Fruit fly (Drosophila melanogaster): ENCODE results near the gene CG44094.
A peak's percentile ranks its signal among the peaks of the same experiment; 100 is the strongest.

CG44094 gene

dm6 chr3R:14597935-14598424 lies 21.6 kb upstream of the CG44094 start:
- TF ChIP-seq Abd-B (GFP tag; optimal IDR thresholded peaks at IDR 0.05) = no peak
- no peak for TF ChIP-seq ey (GFP tag; optimal IDR thresholded peaks at IDR 0.05)
- TF ChIP-seq brk (GFP tag; optimal IDR thresholded peaks at IDR 0.05) = no peak
- no peak for TF ChIP-seq Mio (GFP tag; optimal IDR thresholded peaks at IDR 0.05)
- no peak for TF ChIP-seq usp (GFP tag; optimal IDR thresholded peaks at IDR 0.05)
- TF ChIP-seq woc (GFP tag; optimal IDR thresholded peaks at IDR 0.05) = no peak
- no peak for TF ChIP-seq Rel (GFP tag; optimal IDR thresholded peaks at IDR 0.05)
- TF ChIP-seq Rel (tag; optimal IDR thresholded peaks at IDR 0.05) = no peak
- no peak for TF ChIP-seq Hr83 (GFP tag; optimal IDR thresholded peaks at IDR 0.05; ENCODE audit: poor library complexity, severe bottlenecking)
- no peak for TF ChIP-seq N (GFP tag; optimal IDR thresholded peaks at IDR 0.05)
- peak in 1 of 2 experiments; percentile 18 for TF ChIP-seq foxo (GFP tag; optimal IDR thresholded peaks at IDR 0.05)
- TF ChIP-seq Hr78 (GFP tag; optimal IDR thresholded peaks at IDR 0.05) = no peak
- no peak for TF ChIP-seq Sp1 (GFP tag; optimal IDR thresholded peaks at IDR 0.05)
- no peak for TF ChIP-seq br (GFP tag; optimal IDR thresholded peaks at IDR 0.05)
- TF ChIP-seq HLH106 (tag; optimal IDR thresholded peaks at IDR 0.05) = peak; percentile 5
- peak; percentile 10 for TF ChIP-seq fru (GFP tag; optimal IDR thresholded peaks at IDR 0.05)
- no peak for TF ChIP-seq dsf (GFP tag; optimal IDR thresholded peaks at IDR 0.05; ENCODE audit: borderline replicate concordance)
- no peak for TF ChIP-seq Dif (GFP tag; optimal IDR thresholded peaks at IDR 0.05; ENCODE audit: partially characterized antibody)
- TF ChIP-seq Hnf4 (GFP tag; optimal IDR thresholded peaks at IDR 0.05) = no peak
- no peak for TF ChIP-seq Myc (optimal IDR thresholded peaks at IDR 0.05)
- no peak for TF ChIP-seq CrebA (GFP tag; optimal IDR thresholded peaks at IDR 0.05; ENCODE audit: borderline replicate concordance)
- no peak for TF ChIP-seq dl (GFP tag; optimal IDR thresholded peaks at IDR 0.05; ENCODE audit: insufficient read depth in 1 of 2, partially characterized antibody in 2 of 2)
- no peak for TF ChIP-seq sage (GFP tag; optimal IDR thresholded peaks at IDR 0.05)
- TF ChIP-seq Dfd (GFP tag; optimal IDR thresholded peaks at IDR 0.05) = no peak
- no peak for TF ChIP-seq lola (GFP tag; optimal IDR thresholded peaks at IDR 0.05)
- TF ChIP-seq h (GFP tag; optimal IDR thresholded peaks at IDR 0.05) = no peak

- TF ChIP-seq Rel (GFP tag; optimal IDR thresholded peaks at IDR 0.05) (no peak), Rel (tag; optimal IDR thresholded peaks at IDR 0.05) (no peak), sage (GFP tag; optimal IDR thresholded peaks at IDR 0.05) (no peak), Hr83 (GFP tag; optimal IDR thresholded peaks at IDR 0.05; ENCODE audit: poor library complexity, severe bottlenecking) (no peak), Sp1 (GFP tag; optimal IDR thresholded peaks at IDR 0.05) (no peak), psq (GFP tag; optimal IDR thresholded peaks at IDR 0.05) (peak; percentile 18), Abd-B (GFP tag; optimal IDR thresholded peaks at IDR 0.05) (no peak), dl (GFP tag; optimal IDR thresholded peaks at IDR 0.05; ENCODE audit: insufficient read depth in 1 of 2, partially characterized antibody in 2 of 2) (no peak), OdsH (GFP tag; optimal IDR thresholded peaks at IDR 0.05) (peak; percentile 20), usp (GFP tag; optimal IDR thresholded peaks at IDR 0.05) (no peak), sv (GFP tag; optimal IDR thresholded peaks at IDR 0.05) (peak; percentile 41), CG32264 (GFP tag; optimal IDR thresholded peaks at IDR 0.05) (no peak), woc (GFP tag; optimal IDR thresholded peaks at IDR 0.05) (no peak), h (GFP tag; optimal IDR thresholded peaks at IDR 0.05) (peak; percentile 17), Myc (optimal IDR thresholded peaks at IDR 0.05) (no peak), fru (GFP tag; optimal IDR thresholded peaks at IDR 0.05) (no peak), dsf (GFP tag; optimal IDR thresholded peaks at IDR 0.05; ENCODE audit: borderline replicate concordance) (no peak), ey (GFP tag; optimal IDR thresholded peaks at IDR 0.05) (no peak), jim (GFP tag; optimal IDR thresholded peaks at IDR 0.05) (no peak), lola (GFP tag; optimal IDR thresholded peaks at IDR 0.05) (no peak), br (GFP tag; optimal IDR thresholded peaks at IDR 0.05) (no peak), Mio (GFP tag; optimal IDR thresholded peaks at IDR 0.05) (no peak), Dfd (GFP tag; optimal IDR thresholded peaks at IDR 0.05) (no peak), CrebA (GFP tag; optimal IDR thresholded peaks at IDR 0.05; ENCODE audit: borderline replicate concordance) (no peak), tai (GFP tag; optimal IDR thresholded peaks at IDR 0.05) (no peak), brk (GFP tag; optimal IDR thresholded peaks at IDR 0.05) (no peak), HLH106 (tag; optimal IDR thresholded peaks at IDR 0.05) (peak; percentile 14), rgr (GFP tag; optimal IDR thresholded peaks at IDR 0.05) (peak; percentile 15), Hr78 (GFP tag; optimal IDR thresholded peaks at IDR 0.05) (no peak), CG9705 (GFP tag; optimal IDR thresholded peaks at IDR 0.05) (no peak), Vsx2 (GFP tag; optimal IDR thresholded peaks at IDR 0.05; ENCODE audit: partially characterized antibody) (no peak), dmrt93B (GFP tag; optimal IDR thresholded peaks at IDR 0.05) (no peak), pan (optimal IDR thresholded peaks at IDR 0.05) (peak; percentile 76), foxo (GFP tag; optimal IDR thresholded peaks at IDR 0.05) (peak in 1 of 2 experiments; percentile 32)
Observed at dm6 chr3R:14590753-14591535, 14.5 kb upstream of the CG44094 start.
